Worm (Caenorhabditis elegans): ENCODE results near the gene T28A8.2.

DNA sequence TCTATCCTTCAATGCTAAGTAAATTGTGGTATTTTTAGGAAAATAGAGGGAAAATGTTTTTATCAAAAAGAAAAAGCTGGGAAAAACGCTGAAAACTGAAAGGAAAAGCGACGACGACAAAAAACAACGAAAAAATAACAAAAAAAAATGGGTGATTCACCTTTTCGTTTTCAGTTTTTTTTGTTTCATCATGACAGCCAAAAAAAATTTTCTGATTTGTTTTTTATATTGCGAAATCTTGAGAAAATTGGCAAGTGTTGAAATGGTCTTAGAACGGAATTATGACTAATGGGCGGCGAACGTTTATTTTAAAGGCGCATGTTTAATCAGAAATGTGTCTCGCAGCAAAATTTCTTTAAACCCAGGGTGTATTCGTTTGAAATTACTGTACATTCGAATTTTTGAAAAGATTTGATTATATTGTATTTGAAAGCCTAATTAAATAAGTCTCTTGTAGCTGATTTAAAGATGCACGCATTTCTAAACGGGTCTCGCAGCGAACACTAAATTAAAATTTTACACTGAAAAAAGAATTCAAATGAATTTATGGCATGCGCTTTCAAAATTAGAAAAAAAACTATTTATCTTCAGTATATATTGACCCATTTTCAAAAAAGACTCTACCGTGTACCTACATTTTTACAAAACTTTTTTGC, 40.4 kb upstream of the T28A8.2 start:
- TF ChIP-seq zag-1 (tag; optimal IDR thresholded peaks at IDR 0.05), result no peak
- TF ChIP-seq nhr-12 (tag; optimal IDR thresholded peaks at IDR 0.05), result no peak
- no peak for TF ChIP-seq mdl-1 (tag; optimal IDR thresholded peaks at IDR 0.05)
- TF ChIP-seq nhr-10 (tag; optimal IDR thresholded peaks at IDR 0.05), result no peak
- no peak for TF ChIP-seq ztf-4 (tag; optimal IDR thresholded peaks at IDR 0.05)
- TF ChIP-seq fos-1 (tag; optimal IDR thresholded peaks at IDR 0.05), result no peak
- no peak for TF ChIP-seq ztf-1 (GFP tag; conservative IDR thresholded peaks at IDR 0.05)
- no peak for TF ChIP-seq nhr-23 (tag; optimal IDR thresholded peaks at IDR 0.05)
- no peak for TF ChIP-seq egl-27 (tag; optimal IDR thresholded peaks at IDR 0.05)
- no peak for TF ChIP-seq unc-62 (GFP tag; optimal IDR thresholded peaks at IDR 0.05)

Data from whole organism, L2 larva.